Fruit fly (Drosophila melanogaster) Kc167 (cell line): ENCODE results near the gene Dop1R2.

Experiments
- Myc ChIP-seq: fragments of >200 bp; optimal IDR thresholded peaks from 2 replicates; lab custom pipeline; 2017; ENCODE audit warnings: missing external identifiers
- Sin3A ChIP-seq: fragments of >200 bp; optimal IDR thresholded peaks from 2 replicates; lab custom pipeline; 2018; ENCODE audit warnings: missing external identifiers
- h ChIP-seq: fragments of >200 bp; optimal IDR thresholded peaks from 3 replicates; lab custom pipeline; 2018; ENCODE audit warnings: missing external identifiers
- ttk ChIP-seq: sonication (Bioruptor generic); optimal IDR thresholded peaks from 2 replicates; lab custom pipeline; 2017; ENCODE audit warnings: missing external identifiers

- TF ChIP-seq Sin3A (lab: Kevin White, UChicago) (no peak), h (lab: Kevin White, UChicago) (no peak), Myc (no peak), ttk (no peak)
Observed at dm6 chr3R:29581420-29581819, 78.4 kb downstream of the Dop1R2 start.
